Worm (Caenorhabditis elegans) whole organism, L4 larva: ENCODE measurements around the gene W07A12.8.

Source experiments
- F10B5.3 ChIP-seq: sonication (generic microtip); optimal IDR thresholded peaks from 2 replicates; lab custom pipeline; 2016; ENCODE audit warnings: mild to moderate bottlenecking, missing genetic modification characterization, missing compliant biosample characterization
- F26F4.8 ChIP-seq: fragments of 200-800 bp; sonication (Bioruptor generic); conservative IDR thresholded peaks from 2 replicates; pipeline ENCODE4 v1.3.6; 2022; ENCODE audit warnings: missing genetic modification characterization, missing compliant biosample characterization
- F49E8.2 ChIP-seq: sonication (generic microtip); optimal IDR thresholded peaks from 2 replicates; lab custom pipeline; 2016; ENCODE audit warnings: missing compliant biosample characterization, mild to moderate bottlenecking, missing genetic modification characterization, borderline replicate concordance
- Y105C5A.15 ChIP-seq: fragments of 200-800 bp; sonication (Bioruptor generic); IDR thresholded peaks from 2 replicates; pipeline ENCODE4 v1.3.6; 2022; ENCODE audit warnings: missing genetic modification characterization, missing compliant biosample characterization
- Y75B8A.6 ChIP-seq: fragments of 200-800 bp; sonication (Bioruptor generic); IDR thresholded peaks from 2 replicates; pipeline ENCODE4 v1.3.6; 2022; ENCODE audit warnings: missing genetic modification reagents, missing genetic modification characterization, missing compliant biosample characterization
- ZK546.5 ChIP-seq, 2 experiments: sonication (generic microtip); optimal IDR thresholded peaks; 2 replicates each; lab custom pipeline; 2017; ENCODE audit warnings: missing biosample characterization in 2 of 2, missing genetic modification characterization in 2 of 2
- aha-1 ChIP-seq: fragments of 150-350 bp; peaks from one replicate; lab custom pipeline; 2014; ENCODE audit warnings: missing biosample characterization, missing genetic modification characterization
- ceh-62 ChIP-seq: sonication (generic microtip); optimal IDR thresholded peaks from 2 replicates; lab custom pipeline; 2017; ENCODE audit warnings: missing biosample characterization, missing genetic modification characterization
- daf-16 ChIP-seq, 3 experiments: sonication (generic microtip); optimal IDR thresholded peaks; 2 replicates each; lab custom pipeline; 2016 to 2017; ENCODE audit warnings: missing genetic modification characterization in 3 of 3, missing genetic modification reagents in 3 of 3, mild to moderate bottlenecking in 2 of 3, missing compliant biosample characterization in 2 of 3, missing biosample characterization in 1 of 3, moderate library complexity in 1 of 3
- dmd-6 ChIP-seq: fragments of 200-800 bp; sonication (Bioruptor generic); IDR thresholded peaks from 2 replicates; pipeline ENCODE4 v1.3.6; 2022; ENCODE audit warnings: missing genetic modification reagents, missing genetic modification characterization, missing compliant biosample characterization
- duxl-1 ChIP-seq: sonication (generic microtip); optimal IDR thresholded peaks from 2 replicates; lab custom pipeline; 2016; ENCODE audit warnings: mild to moderate bottlenecking, missing genetic modification characterization, moderate library complexity, missing compliant biosample characterization; ENCODE audit not compliant: poor library complexity
- dve-1 ChIP-seq: sonication (generic microtip); optimal IDR thresholded peaks from 2 replicates; lab custom pipeline; 2017; ENCODE audit warnings: antibody characterized with exemption, mild to moderate bottlenecking, missing genetic modification characterization, missing compliant biosample characterization; ENCODE audit not compliant: insufficient read depth
- egl-43 ChIP-seq: fragments of 200-800 bp; sonication (Bioruptor generic); IDR thresholded peaks from 2 replicates; pipeline ENCODE4 v1.3.6; 2022; ENCODE audit warnings: missing genetic modification reagents, missing genetic modification characterization, missing compliant biosample characterization
- hif-1 ChIP-seq, 2 experiments: sonication (generic microtip); optimal IDR thresholded peaks; 2 replicates each; lab custom pipeline; 2016 to 2017; ENCODE audit warnings: missing compliant biosample characterization in 2 of 2, missing genetic modification characterization in 2 of 2, missing genetic modification reagents in 2 of 2, missing genotype in 2 of 2, mild to moderate bottlenecking in 1 of 2
- hlh-11 ChIP-seq: fragments of 200-800 bp; sonication (Bioruptor generic); optimal IDR thresholded peaks from 2 replicates; lab custom pipeline; 2018; ENCODE audit warnings: mild to moderate bottlenecking, missing genetic modification characterization, missing compliant biosample characterization
- hlh-30 ChIP-seq: sonication (generic microtip); optimal IDR thresholded peaks from 2 replicates; lab custom pipeline; 2017; ENCODE audit warnings: antibody characterized with exemption, mild to moderate bottlenecking, missing genetic modification characterization, missing compliant biosample characterization; ENCODE audit not compliant: insufficient read depth
- lim-7 ChIP-seq: fragments of 200-800 bp; sonication (Bioruptor generic); IDR thresholded peaks from 2 replicates; pipeline ENCODE4 v1.3.6; 2022; ENCODE audit warnings: missing genetic modification characterization, missing compliant biosample characterization
- lin-1 ChIP-seq: fragments of 200-800 bp; sonication (Bioruptor generic); IDR thresholded peaks from 2 replicates; pipeline ENCODE4 v1.3.6; 2022; ENCODE audit warnings: missing genetic modification reagents, missing genetic modification characterization, missing compliant biosample characterization
- lin-15B ChIP-seq: fragments of 150-350 bp; sonication (generic microtip); optimal IDR thresholded peaks from 3 replicates; lab custom pipeline; 2014; ENCODE audit warnings: missing biosample characterization, missing genetic modification characterization
- lin-38 ChIP-seq: fragments of 200-800 bp; sonication (Bioruptor generic); IDR thresholded peaks from 2 replicates; pipeline ENCODE4 v1.3.6; 2022; ENCODE audit warnings: missing genetic modification reagents, missing genetic modification characterization, missing compliant biosample characterization
- lsy-2 ChIP-seq, 2 experiments: fragments of 150-350 bp in 1 of 2; sonication (generic microtip) in 1 of 2; optimal IDR thresholded peaks; 2 replicates each; lab custom pipeline; 2014 to 2017; ENCODE audit warnings: missing biosample characterization in 2 of 2, missing genetic modification characterization in 2 of 2
- mep-1 ChIP-seq: fragments of 150-350 bp; sonication (generic microtip); optimal IDR thresholded peaks from 3 replicates; lab custom pipeline; 2014; ENCODE audit warnings: missing biosample characterization, missing genetic modification characterization
- mes-2 ChIP-seq: sonication (generic microtip); optimal IDR thresholded peaks from 2 replicates; lab custom pipeline; 2016; ENCODE audit warnings: missing genotype, mild to moderate bottlenecking, missing genetic modification characterization, missing compliant biosample characterization; ENCODE audit not compliant: poor library complexity, severe bottlenecking
- nhr-10 ChIP-seq: fragments of 150-350 bp; optimal IDR thresholded peaks from 2 replicates; lab custom pipeline; 2014; ENCODE audit warnings: missing biosample characterization, missing genetic modification characterization
- nhr-28 ChIP-seq: fragments of 150-350 bp; optimal IDR thresholded peaks from 2 replicates; lab custom pipeline; 2014; ENCODE audit warnings: missing biosample characterization, missing genetic modification characterization
- nhr-48 ChIP-seq: sonication (generic microtip); optimal IDR thresholded peaks from 2 replicates; lab custom pipeline; 2016; ENCODE audit warnings: mild to moderate bottlenecking, missing genetic modification characterization, missing compliant biosample characterization
- nhr-6 ChIP-seq: fragments of 150-350 bp; optimal IDR thresholded peaks from 2 replicates; lab custom pipeline; 2014; ENCODE audit warnings: missing biosample characterization, missing genetic modification characterization
- nhr-77 ChIP-seq: fragments of 150-350 bp; optimal IDR thresholded peaks from 2 replicates; lab custom pipeline; 2014; ENCODE audit warnings: missing biosample characterization, missing genetic modification characterization
- php-3 ChIP-seq: fragments of 200-800 bp; sonication (Bioruptor generic); IDR thresholded peaks from 2 replicates; pipeline ENCODE4 v1.3.6; 2022; ENCODE audit warnings: missing genetic modification reagents, missing genetic modification characterization, missing compliant biosample characterization
- pqm-1 ChIP-seq: sonication (generic microtip); optimal IDR thresholded peaks from 2 replicates; lab custom pipeline; 2017; ENCODE audit warnings: missing biosample characterization, missing genetic modification characterization
- sdz-12 ChIP-seq: fragments of 200-800 bp; sonication (Bioruptor generic); optimal IDR thresholded peaks from 2 replicates; lab custom pipeline; 2018; ENCODE audit warnings: mild to moderate bottlenecking, missing genetic modification characterization, missing compliant biosample characterization
- unc-130 ChIP-seq: sonication (generic microtip); optimal IDR thresholded peaks from 2 replicates; lab custom pipeline; 2016; ENCODE audit warnings: missing genetic modification reagents, missing genetic modification characterization, missing compliant biosample characterization
- zip-2 ChIP-seq: fragments of 150-350 bp; optimal IDR thresholded peaks from 2 replicates; lab custom pipeline; 2014; ENCODE audit warnings: missing biosample characterization, missing genetic modification characterization
- ztf-7 ChIP-seq: fragments of 150-350 bp; optimal IDR thresholded peaks from 2 replicates; lab custom pipeline; 2014; ENCODE audit warnings: missing biosample characterization, missing genetic modification characterization

Gene W07A12.8

ce11 chrII:9158029-9158428 lies 7.6 kb downstream of the W07A12.8 start, which contains the start of gene oac-54:
oac-54 (plus strand) TSS chrII:9158111.
- TF ChIP-seq duxl-1 (tag; lab: Kevin White, UChicago) = no peak
- TF ChIP-seq unc-130 (GFP tag; lab: Kevin White, UChicago) = no peak
- TF ChIP-seq nhr-10 (tag; lab: Kevin White, UChicago) = no peak
- TF ChIP-seq hif-1 (tag; optimal IDR thresholded peaks at IDR 0.05; lab: Kevin White, UChicago) = peak; percentile 4 to 65
- peak; percentile 95 for TF ChIP-seq aha-1
- TF ChIP-seq dmd-6 = peak; percentile 39
- TF ChIP-seq lin-1 = no peak
- TF ChIP-seq, all 104 proteins: peak for 3

ce11 chrII:9157125-9157524 lies 8.5 kb downstream of the W07A12.8 start:
- TF ChIP-seq lim-7 (GFP tag; lab: Robert Waterston, UW) (no peak), lsy-2 (tag; optimal IDR thresholded peaks at IDR 0.05; lab: Kevin White, UChicago) (peak in 1 of 2 experiments; percentile 22), sdz-12 (GFP tag; lab: Kevin White, UChicago) (no peak), daf-16 (GFP tag; optimal IDR thresholded peaks at IDR 0.05; lab: Kevin White, UChicago) (no peak), daf-16 (tag; optimal IDR thresholded peaks at IDR 0.05; lab: Kevin White, UChicago) (peak; percentile 16), mep-1 (tag; lab: Kevin White, UChicago) (peak; percentile 6), dve-1 (peak; percentile 75), Y105C5A.15 (GFP tag; lab: Robert Waterston, UW) (no peak), ceh-62 (tag; lab: Kevin White, UChicago) (no peak), nhr-28 (tag; lab: Kevin White, UChicago) (peak; percentile 53), php-3 (peak; percentile 74), nhr-6 (tag; lab: Kevin White, UChicago) (peak; percentile 6), dmd-6 (peak; percentile 85), egl-43 (GFP tag; lab: Robert Waterston, UW) (no peak), Y75B8A.6 (no peak), hlh-11 (tag; lab: Kevin White, UChicago) (peak; percentile 52), ztf-7 (tag; lab: Kevin White, UChicago) (peak; percentile 86), hlh-30 (tag; lab: Kevin White, UChicago) (peak; percentile 20), pqm-1 (tag; lab: Kevin White, UChicago) (peak; percentile 96), hif-1 (tag; optimal IDR thresholded peaks at IDR 0.05; lab: Kevin White, UChicago) (peak in 1 of 2 experiments; percentile 64), F49E8.2 (no peak), aha-1 (peak; percentile 81), mes-2 (no peak)

- peak; percentile 63 for TF ChIP-seq aha-1
- peak; percentile 8 for TF ChIP-seq hlh-11 (tag; lab: Kevin White, UChicago)
- TF ChIP-seq nhr-48 (tag; lab: Kevin White, UChicago) = peak; percentile 1
- TF ChIP-seq hlh-30 (tag; lab: Kevin White, UChicago) = peak; percentile 76
- peak; percentile 85 for TF ChIP-seq nhr-28 (tag; lab: Kevin White, UChicago)
- peak; percentile 68 for TF ChIP-seq dmd-6
- TF ChIP-seq F26F4.8 (GFP tag; lab: Robert Waterston, UW) = no peak
- TF ChIP-seq hif-1 (tag; optimal IDR thresholded peaks at IDR 0.05; lab: Kevin White, UChicago) = peak; percentile 97 to 98
- TF ChIP-seq dve-1 = peak; percentile 50
- no peak for TF ChIP-seq ZK546.5 (tag; optimal IDR thresholded peaks at IDR 0.05; lab: Kevin White, UChicago)
- no peak for TF ChIP-seq zip-2 (tag; lab: Kevin White, UChicago)
These were observed 9.3 kb downstream of the W07A12.8 start for ce11 chrII:9156277-9156676.

ce11 chrII:9154339-9154738 lies 11.3 kb downstream of the W07A12.8 start:
- TF ChIP-seq hif-1 (tag; optimal IDR thresholded peaks at IDR 0.05; lab: Kevin White, UChicago) (peak; percentile 87 to 89), lin-38 (GFP tag; lab: Robert Waterston, UW) (no peak), aha-1 (peak; percentile 96)

- TF ChIP-seq nhr-77 (tag; lab: Kevin White, UChicago) (no peak), F10B5.3 (tag; lab: Kevin White, UChicago) (no peak), lin-15B (tag; lab: Kevin White, UChicago) (no peak)
These were observed 13.4 kb downstream of the W07A12.8 start, which contains the start of gene col-78 for ce11 chrII:9152231-9152630. col-78 (plus strand) TSS chrII:9152531.
